Fruit fly (Drosophila melanogaster): ENCODE measurements around the gene glob2.

DNA sequence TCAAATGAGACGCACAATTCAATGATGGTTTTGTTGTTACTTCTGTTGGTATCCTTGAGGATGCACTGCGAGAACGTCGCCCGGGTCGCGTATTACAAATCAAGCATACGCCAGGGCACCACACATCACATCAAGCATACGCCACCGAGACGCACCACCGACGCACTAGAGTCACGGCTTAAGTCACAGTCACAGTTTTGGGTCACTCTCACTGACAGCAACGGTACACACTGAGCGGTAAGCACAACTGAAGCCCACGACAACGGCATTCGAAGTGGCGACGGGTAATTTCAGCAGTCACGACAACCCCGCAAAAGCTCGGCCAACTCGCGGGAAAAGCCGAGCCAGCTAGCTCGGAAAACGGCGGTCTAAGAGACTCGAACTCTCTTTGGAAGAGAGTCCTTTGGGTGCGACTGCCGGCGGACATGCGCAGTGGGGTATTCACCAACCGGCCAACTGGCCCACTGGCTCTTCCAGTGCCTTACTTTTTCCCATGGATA lies 15.6 kb downstream of the glob2 start, which contains the start of gene dpr11:
- TF ChIP-seq Pif1A (GFP tag; optimal IDR thresholded peaks at IDR 0.05): no peak
- no peak for TF ChIP-seq CG14655 (GFP tag; optimal IDR thresholded peaks at IDR 0.05)
- TF ChIP-seq Pif1B (GFP tag; optimal IDR thresholded peaks at IDR 0.05): no peak
- no peak for TF ChIP-seq fd96Ca (GFP tag; IDR thresholded peaks at IDR 0.05)
- no peak for TF ChIP-seq CG9948 (tag; optimal IDR thresholded peaks at IDR 0.05)
- no peak for TF ChIP-seq CG8301 (tag; optimal IDR thresholded peaks at IDR 0.05)
- TF ChIP-seq CG4496 (GFP tag; IDR thresholded peaks at IDR 0.05): no peak
- TF ChIP-seq CG15710 (tag; optimal IDR thresholded peaks at IDR 0.05): no peak
- no peak for TF ChIP-seq Ets98B (GFP tag; IDR thresholded peaks at IDR 0.05)
- no peak for TF ChIP-seq CG12605 (GFP tag; IDR thresholded peaks at IDR 0.05)
- TF ChIP-seq EcR (GFP tag; optimal IDR thresholded peaks at IDR 0.05): no peak
- TF ChIP-seq CG34367 (tag; optimal IDR thresholded peaks at IDR 0.05): no peak

All from whole organism, pupa.